Worm (Caenorhabditis elegans): Measurements from ENCODE around the gene srw-21.

DNA sequence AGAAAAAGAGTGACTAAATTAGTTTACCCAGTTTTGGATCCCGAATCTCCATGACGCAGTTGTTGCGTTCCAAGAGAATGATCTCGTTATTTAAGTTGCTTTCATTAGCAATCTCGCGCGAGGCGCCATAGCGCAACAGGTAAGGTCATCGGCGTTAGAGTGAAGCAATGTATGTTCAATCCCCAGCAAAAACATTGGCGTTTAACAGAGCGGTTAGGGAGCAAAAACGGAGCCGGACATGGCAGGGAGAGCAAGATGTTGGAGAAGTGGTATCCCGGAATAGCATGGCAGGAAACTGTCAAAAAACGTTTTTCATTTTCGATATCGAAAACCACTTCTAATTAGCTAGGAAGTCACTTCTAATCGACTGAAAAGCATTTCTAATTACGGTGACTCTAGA is 33.5 kb upstream of the srw-21 start:
- TF ChIP-seq flt-1 (GFP tag; IDR thresholded peaks at IDR 0.05) (no peak), pes-1 (GFP tag; IDR thresholded peaks at IDR 0.05) (no peak), ets-7 (tag; optimal IDR thresholded peaks at IDR 0.05) (no peak), tbx-11 (GFP tag; IDR thresholded peaks at IDR 0.05) (no peak), ama-1 (optimal IDR thresholded peaks at IDR 0.05) (no peak), B0310.2 (tag; optimal IDR thresholded peaks at IDR 0.05) (no peak), ceh-13 (GFP tag; optimal IDR thresholded peaks at IDR 0.05) (no peak), hmbx-1 (tag; optimal IDR thresholded peaks at IDR 0.05) (no peak), tra-4 (tag; optimal IDR thresholded peaks at IDR 0.05) (no peak), F13C5.2 (tag; optimal IDR thresholded peaks at IDR 0.05) (no peak), hmg-4 (GFP tag; optimal IDR thresholded peaks at IDR 0.05) (no peak), aly-1 (tag; optimal IDR thresholded peaks at IDR 0.05) (no peak), hnd-1 (tag; optimal IDR thresholded peaks at IDR 0.05) (no peak)
